Fruit fly (Drosophila melanogaster) whole organism, embryonic: ENCODE results near the gene 5-HT2B.
A peak's percentile ranks its signal among the peaks of the same experiment; 100 is the strongest.

Experiments used
- Bdp1 ChIP-seq: fragments of 200-800 bp; sonication (Bioruptor generic); optimal IDR thresholded peaks from 3 replicates; lab custom pipeline; 2016; ENCODE audit warnings: missing biosample characterization, missing genetic modification characterization
- Bgb ChIP-seq: fragments of 200-800 bp; sonication (Bioruptor generic); IDR thresholded peaks from 2 replicates; pipeline ENCODE4 v1.3.6; 2022; ENCODE audit warnings: missing biosample characterization, missing genetic modification characterization; ENCODE audit not compliant: partially characterized antibody
- CG11504 ChIP-seq: fragments of 200-800 bp; sonication (Bioruptor generic); optimal IDR thresholded peaks from 3 replicates; lab custom pipeline; 2019; ENCODE audit warnings: missing biosample characterization, mild to moderate bottlenecking, missing genetic modification characterization, moderate library complexity
- CG14860 ChIP-seq: fragments of 200-800 bp; sonication (Bioruptor generic); IDR thresholded peaks from 3 replicates; pipeline ENCODE4 v1.3.6; 2022; ENCODE audit warnings: missing biosample characterization, missing genetic modification characterization; ENCODE audit not compliant: partially characterized antibody
- CG16813 ChIP-seq: fragments of 200-800 bp; sonication (Bioruptor generic); IDR thresholded peaks from 3 replicates; pipeline ENCODE4 v1.3.6; 2022; ENCODE audit warnings: missing biosample characterization, missing genetic modification characterization; ENCODE audit not compliant: partially characterized antibody
- CG2129 ChIP-seq: fragments of 200-800 bp; sonication (Bioruptor generic); IDR thresholded peaks from 2 replicates; pipeline ENCODE4 v1.3.6; 2022; ENCODE audit warnings: missing biosample characterization, missing genetic modification characterization; ENCODE audit not compliant: partially characterized antibody
- CG2678 ChIP-seq: fragments of 200-800 bp; sonication (Bioruptor generic); optimal IDR thresholded peaks from 3 replicates; lab custom pipeline; 2019; ENCODE audit warnings: missing biosample characterization, mild to moderate bottlenecking, missing genetic modification characterization, moderate library complexity
- CG30431 ChIP-seq: fragments of 200-800 bp; sonication (Bioruptor generic); optimal IDR thresholded peaks from 2 replicates; lab custom pipeline; 2017; ENCODE audit warnings: missing biosample characterization, missing genetic modification characterization
- CG32532 ChIP-seq: fragments of 200-800 bp; sonication (Bioruptor generic); IDR thresholded peaks from 2 replicates; pipeline ENCODE4 v1.3.6; 2022; ENCODE audit warnings: missing biosample characterization, missing genetic modification characterization
- CG34376 ChIP-seq: fragments of 200-800 bp; sonication (Bioruptor generic); optimal IDR thresholded peaks from 2 replicates; lab custom pipeline; 2018; ENCODE audit warnings: missing biosample characterization, mild to moderate bottlenecking, missing genetic modification characterization
- CG6791 ChIP-seq: fragments of 200-800 bp; sonication (Bioruptor generic); IDR thresholded peaks from 3 replicates; pipeline ENCODE4 v1.3.6; 2022; ENCODE audit warnings: missing biosample characterization, missing genetic modification characterization; ENCODE audit not compliant: partially characterized antibody
- CG7786 ChIP-seq: fragments of 200-800 bp; sonication (Bioruptor generic); optimal IDR thresholded peaks from 2 replicates; lab custom pipeline; 2016; ENCODE audit warnings: missing biosample characterization, missing genetic modification characterization
- D19A ChIP-seq: fragments of 200-800 bp; optimal IDR thresholded peaks from 3 replicates; lab custom pipeline; 2019; ENCODE audit warnings: missing biosample characterization, mild to moderate bottlenecking, missing genetic modification characterization, moderate library complexity
- Doc2 ChIP-seq: fragments of 200-800 bp; sonication (Bioruptor generic); IDR thresholded peaks from 2 replicates; pipeline ENCODE4 v1.3.6; 2022; ENCODE audit warnings: missing biosample characterization, missing genetic modification characterization
- Fer1 ChIP-seq: fragments of 200-800 bp; sonication (Bioruptor generic); optimal IDR thresholded peaks from 2 replicates; lab custom pipeline; 2017; ENCODE audit warnings: missing biosample characterization, mild to moderate bottlenecking, missing genetic modification characterization
- HLH4C ChIP-seq: fragments of 200-800 bp; sonication (Bioruptor generic); IDR thresholded peaks from 3 replicates; pipeline ENCODE4 v1.3.6; 2022; ENCODE audit warnings: missing biosample characterization, missing genetic modification characterization; ENCODE audit not compliant: partially characterized antibody
- Hr39 ChIP-seq: fragments of >200 bp; optimal IDR thresholded peaks from 2 replicates; lab custom pipeline; 2017
- Hr51 ChIP-seq, 2 experiments: fragments of 200-800 bp; sonication (Bioruptor generic); optimal IDR thresholded peaks; 2 replicates in 1 of 2; 3 replicates in 1 of 2; lab custom pipeline; 2016 to 2018; ENCODE audit warnings: missing biosample characterization in 2 of 2, missing genetic modification characterization in 2 of 2, mild to moderate bottlenecking in 1 of 2, moderate library complexity in 1 of 2
- Hr78 ChIP-seq, 2 experiments: fragments of 200-800 bp in 1 of 2; fragments of >200 bp in 1 of 2; sonication (Bioruptor generic) in 1 of 2; optimal IDR thresholded peaks; 2 replicates each; lab custom pipeline; 2017 to 2019; ENCODE audit warnings: missing biosample characterization in 2 of 2, missing genetic modification characterization in 2 of 2, mild to moderate bottlenecking in 1 of 2, moderate library complexity in 1 of 2
- MESR4 ChIP-seq: fragments of 200-800 bp; sonication (Bioruptor generic); optimal IDR thresholded peaks from 2 replicates; lab custom pipeline; 2018; ENCODE audit warnings: missing biosample characterization, mild to moderate bottlenecking, missing genetic modification characterization, moderate library complexity
- Med ChIP-seq: fragments of 200-800 bp; sonication (Bioruptor generic); peaks from one replicate; lab custom pipeline; 2016; ENCODE audit warnings: missing biosample characterization, missing genetic modification characterization, mild to moderate bottlenecking, inconsistent platforms, moderate library complexity
- ab ChIP-seq: fragments of 200-800 bp; sonication (Bioruptor generic); optimal IDR thresholded peaks from 2 replicates; lab custom pipeline; 2016; ENCODE audit warnings: missing biosample characterization, missing genetic modification characterization
- amos ChIP-seq: fragments of 200-800 bp; sonication (Bioruptor generic); IDR thresholded peaks from 2 replicates; pipeline ENCODE4 v1.3.6; 2022; ENCODE audit warnings: missing biosample characterization, missing genetic modification characterization; ENCODE audit not compliant: partially characterized antibody
- ato ChIP-seq: fragments of 200-800 bp; sonication (Bioruptor generic); IDR thresholded peaks from 2 replicates; pipeline ENCODE4 v1.3.6; 2022; ENCODE audit warnings: missing biosample characterization, missing genetic modification characterization; ENCODE audit not compliant: partially characterized antibody
- bbx ChIP-seq: fragments of 200-800 bp; sonication (Bioruptor generic); IDR thresholded peaks from 2 replicates; pipeline ENCODE4 v1.3.6; 2022; ENCODE audit warnings: missing biosample characterization, missing genetic modification characterization; ENCODE audit not compliant: partially characterized antibody
- chinmo ChIP-seq: fragments of 200-800 bp; sonication (Bioruptor generic); IDR thresholded peaks from 4 replicates; pipeline ENCODE4 v1.3.6; 2022; ENCODE audit warnings: missing biosample characterization, missing genetic modification characterization; ENCODE audit not compliant: partially characterized antibody
- chm ChIP-seq: fragments of 200-800 bp; sonication (Bioruptor generic); IDR thresholded peaks from 2 replicates; pipeline ENCODE4 v1.3.6; 2022; ENCODE audit warnings: missing biosample characterization, missing genetic modification characterization
- gro ChIP-seq: fragments of 200-800 bp; sonication (Bioruptor generic); optimal IDR thresholded peaks from 2 replicates; lab custom pipeline; 2016; ENCODE audit warnings: missing biosample characterization, missing genetic modification characterization
- hb ChIP-seq: fragments of 200-800 bp; sonication (Bioruptor generic); IDR thresholded peaks from 3 replicates; pipeline ENCODE4 v1.3.6; 2022; ENCODE audit warnings: missing biosample characterization, missing genetic modification characterization; ENCODE audit not compliant: partially characterized antibody
- hbn ChIP-seq: fragments of 200-800 bp; sonication (Bioruptor generic); IDR thresholded peaks from 2 replicates; pipeline ENCODE4 v1.3.6; 2022; ENCODE audit warnings: missing biosample characterization, missing genetic modification characterization; ENCODE audit not compliant: partially characterized antibody
- knrl ChIP-seq: fragments of 200-800 bp; sonication (Bioruptor generic); IDR thresholded peaks from 3 replicates; pipeline ENCODE4 v1.3.6; 2022; ENCODE audit warnings: missing biosample characterization, missing genetic modification characterization; ENCODE audit not compliant: partially characterized antibody
- nerfin-2 ChIP-seq: fragments of 200-800 bp; sonication (Bioruptor generic); IDR thresholded peaks from 2 replicates; pipeline ENCODE4 v1.3.6; 2022; ENCODE audit warnings: missing biosample characterization, missing genetic modification characterization; ENCODE audit not compliant: partially characterized antibody
- oc ChIP-seq: fragments of 200-800 bp; sonication (Bioruptor generic); optimal IDR thresholded peaks from 2 replicates; lab custom pipeline; 2018; ENCODE audit warnings: missing biosample characterization, mild to moderate bottlenecking, missing genetic modification characterization, moderate library complexity
- otp ChIP-seq: fragments of 200-800 bp; sonication (Bioruptor generic); IDR thresholded peaks from 3 replicates; pipeline ENCODE4, ENCODE4 v1.3.6; 2022; ENCODE audit warnings: missing biosample characterization, missing genetic modification characterization
- phol ChIP-seq: fragments of 200-800 bp; sonication (Bioruptor generic); optimal IDR thresholded peaks from 3 replicates; lab custom pipeline; 2018; ENCODE audit warnings: missing biosample characterization, mild to moderate bottlenecking, missing genetic modification characterization, moderate library complexity
- prd ChIP-seq, 3 experiments: fragments of >200 bp in 2 of 3; fragments of 200-800 bp in 1 of 3; sonication (Bioruptor generic) in 1 of 3; optimal IDR thresholded peaks in 2 of 3; IDR thresholded peaks in 1 of 3; 2 replicates in 2 of 3; 3 replicates in 1 of 3; pipeline versions ENCODE4 v1.3.6 to Lab custom; 2017 to 2022; ENCODE audit warnings: missing biosample characterization in 1 of 3, missing genetic modification characterization in 1 of 3
- sd ChIP-seq: fragments of 200-800 bp; sonication (Bioruptor generic); optimal IDR thresholded peaks from 3 replicates; lab custom pipeline; 2018; ENCODE audit warnings: missing biosample characterization, mild to moderate bottlenecking, missing genetic modification characterization, moderate library complexity
- sens ChIP-seq: fragments of 200-800 bp; sonication (Bioruptor generic); peaks from one replicate; lab custom pipeline; 2016; ENCODE audit warnings: missing biosample characterization, missing genetic modification characterization
- sug ChIP-seq: fragments of 200-800 bp; optimal IDR thresholded peaks from 2 replicates; lab custom pipeline; 2019; ENCODE audit warnings: missing biosample characterization, mild to moderate bottlenecking, missing genetic modification characterization, moderate library complexity
- tna ChIP-seq: fragments of 200-800 bp; sonication (Bioruptor generic); IDR thresholded peaks from 2 replicates; pipeline ENCODE4 v1.3.6; 2022; ENCODE audit warnings: missing biosample characterization, missing genetic modification characterization; ENCODE audit not compliant: partially characterized antibody
- unc-4 ChIP-seq: fragments of 200-800 bp; sonication (Bioruptor generic); IDR thresholded peaks from 2 replicates; pipeline ENCODE4 v1.3.6; 2022; ENCODE audit warnings: missing biosample characterization, missing genetic modification characterization; ENCODE audit not compliant: partially characterized antibody
- vnd ChIP-seq: fragments of 200-800 bp; sonication (Bioruptor generic); IDR thresholded peaks from 3 replicates; pipeline ENCODE4 v1.3.6; 2022; ENCODE audit warnings: missing biosample characterization, missing genetic modification characterization; ENCODE audit not compliant: partially characterized antibody
- wek ChIP-seq: fragments of 200-800 bp; sonication (Bioruptor generic); optimal IDR thresholded peaks from 3 replicates; lab custom pipeline; 2018; ENCODE audit warnings: missing biosample characterization, mild to moderate bottlenecking, missing genetic modification characterization, moderate library complexity

5-HT2B gene

DNA sequence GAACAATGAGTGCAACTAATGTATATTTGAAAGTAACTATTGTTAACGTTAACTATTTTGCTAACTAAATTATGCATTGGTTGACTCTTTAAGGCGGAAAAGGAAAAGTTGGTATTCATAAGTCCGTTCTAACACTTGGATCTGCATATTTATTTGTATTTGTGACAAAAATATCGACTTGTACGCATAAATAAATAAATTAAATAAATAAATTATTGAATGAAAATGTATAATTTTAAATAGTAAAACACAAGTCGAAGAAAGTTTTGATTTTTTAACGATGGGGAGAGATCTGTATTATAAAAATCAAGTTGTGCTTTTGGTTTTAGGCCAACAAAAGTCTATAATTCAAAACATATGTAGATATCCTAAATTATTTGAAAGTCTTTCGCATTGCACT is 89.6 kb downstream of the 5-HT2B start, which contains the start of gene CG8036 (continued):
- TF ChIP-seq MESR4 (GFP tag; lab: Kevin White, UChicago), result no peak
- no peak for TF ChIP-seq CG7786 (GFP tag; lab: Kevin White, UChicago)
- TF ChIP-seq, all 482 proteins: peak for 0

DNA sequence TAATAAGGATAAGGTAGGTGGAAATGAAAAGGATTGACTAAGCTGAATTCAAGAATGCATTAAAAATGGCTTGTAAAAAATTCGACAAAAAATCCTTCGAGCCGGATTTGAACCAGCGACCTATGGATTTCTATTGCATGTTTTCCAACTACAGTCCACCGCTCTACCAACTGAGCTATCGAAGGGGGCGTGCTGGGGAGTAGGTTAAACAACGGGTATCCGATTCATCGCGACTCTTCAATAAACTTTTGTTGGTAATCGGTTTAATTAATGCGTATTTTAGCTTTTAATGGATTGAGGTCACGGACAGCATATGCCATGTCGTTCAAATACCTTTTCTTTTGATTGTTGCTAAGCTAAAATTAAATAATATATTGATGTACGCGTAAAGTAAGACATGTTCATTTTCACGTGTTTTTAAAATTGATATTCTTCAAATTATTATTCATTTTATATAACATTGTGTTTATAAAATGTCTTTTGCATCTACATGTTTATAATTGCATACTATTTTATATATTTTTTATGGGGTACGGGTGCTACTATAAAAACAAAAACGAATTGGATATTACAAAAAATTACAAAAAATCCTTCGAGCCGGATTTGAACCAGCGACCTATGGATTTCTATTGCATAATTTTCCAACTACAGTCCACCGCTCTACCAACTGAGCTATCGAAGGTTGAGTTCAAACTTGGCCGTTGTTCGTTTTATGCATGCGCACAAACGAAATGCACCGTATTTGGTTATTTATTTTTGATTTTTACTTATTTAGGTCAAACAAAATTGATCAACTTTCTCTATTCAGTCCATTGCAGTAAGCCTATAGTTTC is 90.2 kb downstream of the 5-HT2B start:
- peak; percentile 48 for TF ChIP-seq CG16813 (GFP tag; lab: Robert Waterston, UW)
- peak; percentile 52; the same call in 3 of the 4 replicates for TF ChIP-seq chinmo (GFP tag; lab: Robert Waterston, UW)
- peak; percentile 7 for TF ChIP-seq CG11504 (tag; lab: Kevin White, UChicago)
- peak in 1 of 2 experiments; percentile 71 for TF ChIP-seq Hr78 (GFP tag; optimal IDR thresholded peaks at IDR 0.05; lab: Kevin White, UChicago)
- TF ChIP-seq chm (GFP tag; lab: Robert Waterston, UW), result peak; percentile 7; the same call in 1 of the 2 replicates
- no peak; the same call in 1 of the 2 replicates for TF ChIP-seq CG32532 (GFP tag; lab: Robert Waterston, UW)
- TF ChIP-seq bbx (GFP tag; lab: Robert Waterston, UW), result peak; percentile 88
- peak; percentile 40 for TF ChIP-seq sug
- TF ChIP-seq Bgb, result peak; percentile 70
- TF ChIP-seq phol, result no peak
- peak; percentile 75 for TF ChIP-seq nerfin-2
- TF ChIP-seq hbn, result peak; percentile 37; the same call in 1 of the 2 replicates
- peak; percentile 44; the same call in 1 of the 2 replicates for TF ChIP-seq unc-4 (GFP tag; lab: Robert Waterston, UW)
- TF ChIP-seq CG34376, result peak; percentile 72
- TF ChIP-seq tna (GFP tag; lab: Robert Waterston, UW), result peak; percentile 76
- TF ChIP-seq CG2129, result no peak
- peak; percentile 36 for TF ChIP-seq knrl (GFP tag; lab: Robert Waterston, UW)
- TF ChIP-seq CG6791, result peak; percentile 95
- no peak for TF ChIP-seq Fer1 (GFP tag; lab: Kevin White, UChicago)
- TF ChIP-seq sd (tag; lab: Kevin White, UChicago), result peak; percentile 42
- no peak for TF ChIP-seq prd (optimal IDR thresholded peaks at IDR 0.05; lab: Kevin White, UChicago)
- no peak for TF ChIP-seq prd (GFP tag; IDR thresholded peaks at IDR 0.05; lab: Robert Waterston, UW)
- peak; percentile 52 for TF ChIP-seq CG14860 (GFP tag; lab: Robert Waterston, UW)
- peak; percentile 53 for TF ChIP-seq HLH4C (GFP tag; lab: Robert Waterston, UW)
- TF ChIP-seq ato (GFP tag; lab: Robert Waterston, UW), result peak; percentile 91
- TF ChIP-seq Hr39 (lab: Kevin White, UChicago), result no peak
- peak; percentile 9 for TF ChIP-seq wek
- peak; percentile 79 for TF ChIP-seq amos (GFP tag; lab: Robert Waterston, UW)
- TF ChIP-seq oc (tag; lab: Kevin White, UChicago), result no peak
- peak; percentile 30; the same call in 1 of the 3 replicates for TF ChIP-seq otp (GFP tag; lab: Robert Waterston, UW)
- TF ChIP-seq ab (GFP tag; lab: Kevin White, UChicago), result no peak
- TF ChIP-seq Doc2 (GFP tag; lab: Robert Waterston, UW), result no peak
- TF ChIP-seq CG2678 (tag; lab: Kevin White, UChicago), result peak; percentile 16
- TF ChIP-seq Med, result peak; percentile 76
- TF ChIP-seq CG30431, result no peak
- peak; percentile 98 for TF ChIP-seq Bdp1 (GFP tag; lab: Kevin White, UChicago)
- peak; percentile 79 for TF ChIP-seq sens (GFP tag; lab: Kevin White, UChicago)
- peak; percentile 17 for TF ChIP-seq gro (GFP tag; lab: Kevin White, UChicago)
- peak; percentile 68 for TF ChIP-seq hb (GFP tag; lab: Robert Waterston, UW)
- peak; percentile 35 for TF ChIP-seq vnd
- TF ChIP-seq Hr51 (GFP tag; optimal IDR thresholded peaks at IDR 0.05; lab: Kevin White, UChicago), result peak in 1 of 2 experiments; percentile 22
- peak; percentile 52 for TF ChIP-seq D19A (tag; lab: Kevin White, UChicago)
